Worm (Caenorhabditis elegans): ENCODE data around the gene K01B6.3.

DNA sequence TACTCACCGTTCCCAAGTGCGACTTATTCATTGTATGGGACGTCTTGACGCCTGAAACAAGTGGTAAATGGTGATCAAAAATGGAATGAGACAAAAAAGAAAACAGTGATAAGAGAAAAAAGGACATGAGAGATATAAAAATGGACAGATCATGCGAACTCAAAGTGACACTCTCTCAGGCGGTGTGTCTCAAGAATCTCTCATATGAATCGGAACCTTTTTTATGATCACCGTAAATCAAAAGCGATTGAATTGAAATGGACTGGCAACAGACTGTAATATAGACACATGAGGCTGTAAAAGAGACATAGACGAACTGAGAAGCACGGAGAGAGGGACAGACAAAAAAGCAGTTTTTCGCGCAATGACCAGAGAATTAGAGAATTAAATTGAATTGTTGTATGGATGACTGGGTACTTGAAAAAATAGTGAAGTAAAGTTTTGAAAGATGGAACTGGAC is 31.0 kb upstream of the K01B6.3 start, which contains the start of gene clip-1:
- TF ChIP-seq flt-1 (GFP tag; IDR thresholded peaks at IDR 0.05), result no peak
- TF ChIP-seq ama-1 (optimal IDR thresholded peaks at IDR 0.05), result no peak
- TF ChIP-seq aly-1 (tag; optimal IDR thresholded peaks at IDR 0.05), result no peak
- TF ChIP-seq hmbx-1 (tag; optimal IDR thresholded peaks at IDR 0.05), result no peak
- no peak for TF ChIP-seq ceh-36 (tag; optimal IDR thresholded peaks at IDR 0.05)
- TF ChIP-seq F13C5.2 (tag; optimal IDR thresholded peaks at IDR 0.05), result no peak

All from whole organism, early embryonic.